Worm (Caenorhabditis elegans): ENCODE data around the gene htp-2.

The htp-2 gene

ce11 chrIV:6413482-6413881 is 5.8 kb upstream of the htp-2 start, which contains the start of gene nlp-71:
TSS of gene nlp-71 (minus strand) at chrIV:6413582.
- TF ChIP-seq B0310.2 (tag; optimal IDR thresholded peaks at IDR 0.05): no peak

- TF ChIP-seq ama-1 (optimal IDR thresholded peaks at IDR 0.05): no peak
- no peak for TF ChIP-seq ets-7 (tag; optimal IDR thresholded peaks at IDR 0.05)
- no peak for TF ChIP-seq hmbx-1 (tag; optimal IDR thresholded peaks at IDR 0.05)
- no peak for TF ChIP-seq F13C5.2 (tag; optimal IDR thresholded peaks at IDR 0.05)
- TF ChIP-seq tra-4 (tag; optimal IDR thresholded peaks at IDR 0.05): no peak
- TF ChIP-seq hmg-4 (GFP tag; optimal IDR thresholded peaks at IDR 0.05): no peak
- TF ChIP-seq aly-1 (tag; optimal IDR thresholded peaks at IDR 0.05): no peak
- no peak for TF ChIP-seq pes-1 (GFP tag; IDR thresholded peaks at IDR 0.05)
- TF ChIP-seq tbx-37 (GFP tag; conservative IDR thresholded peaks at IDR 0.05): no peak
- no peak for TF ChIP-seq tbx-11 (GFP tag; IDR thresholded peaks at IDR 0.05)
- TF ChIP-seq scrt-1 (GFP tag; IDR thresholded peaks at IDR 0.05): no peak
These were observed 4.2 kb upstream of the htp-2 start, which contains the start of gene exos-2 for ce11 chrIV:6415149-6415548. TSS of gene exos-2 (plus strand) at chrIV:6415478.

- TF ChIP-seq B0310.2 (tag; optimal IDR thresholded peaks at IDR 0.05) (no peak), pes-1 (GFP tag; IDR thresholded peaks at IDR 0.05) (no peak), tbx-11 (GFP tag; IDR thresholded peaks at IDR 0.05) (no peak), ets-7 (tag; optimal IDR thresholded peaks at IDR 0.05) (no peak), ama-1 (optimal IDR thresholded peaks at IDR 0.05) (no peak), ceh-13 (GFP tag; optimal IDR thresholded peaks at IDR 0.05) (no peak), hmbx-1 (tag; optimal IDR thresholded peaks at IDR 0.05) (no peak), scrt-1 (GFP tag; IDR thresholded peaks at IDR 0.05) (no peak), tbx-37 (GFP tag; conservative IDR thresholded peaks at IDR 0.05) (no peak), tra-4 (tag; optimal IDR thresholded peaks at IDR 0.05) (no peak), hmg-4 (GFP tag; optimal IDR thresholded peaks at IDR 0.05) (no peak), sea-1 (GFP tag; conservative IDR thresholded peaks at IDR 0.05) (no peak), aly-1 (tag; optimal IDR thresholded peaks at IDR 0.05) (no peak), ceh-36 (tag; optimal IDR thresholded peaks at IDR 0.05) (no peak)
These were observed 2.8 kb upstream of the htp-2 start, which contains the start of gene Y73B6BL.22 for ce11 chrIV:6416553-6416952. TSS of gene Y73B6BL.22 (minus strand) at chrIV:6416653.

DNA sequence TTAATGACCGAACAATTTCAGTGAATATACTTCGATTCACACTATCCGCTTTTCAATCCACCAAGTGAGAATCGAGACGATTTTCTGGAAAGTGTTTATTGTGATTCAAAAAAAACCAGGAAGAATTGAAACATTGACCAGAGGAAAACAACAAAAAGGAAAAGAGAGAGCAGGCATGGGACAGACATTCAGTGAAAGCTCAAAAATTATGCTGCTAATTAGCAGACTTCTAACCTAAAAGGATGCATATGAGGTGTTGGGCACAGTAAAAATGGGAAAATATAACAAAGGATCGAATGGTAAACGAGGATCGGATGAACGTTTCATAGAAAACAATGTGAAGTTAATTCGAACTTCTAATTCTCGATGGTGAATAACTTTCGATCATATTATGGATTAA is 1.7 kb upstream of the htp-2 start:
- TF ChIP-seq tbx-37 (GFP tag; conservative IDR thresholded peaks at IDR 0.05) (no peak), scrt-1 (GFP tag; IDR thresholded peaks at IDR 0.05) (no peak), F13C5.2 (tag; optimal IDR thresholded peaks at IDR 0.05) (no peak), aly-1 (tag; optimal IDR thresholded peaks at IDR 0.05) (no peak), hnd-1 (tag; optimal IDR thresholded peaks at IDR 0.05) (no peak), flt-1 (GFP tag; IDR thresholded peaks at IDR 0.05) (no peak), sea-1 (GFP tag; conservative IDR thresholded peaks at IDR 0.05) (no peak), hmbx-1 (tag; optimal IDR thresholded peaks at IDR 0.05) (no peak), hmg-4 (GFP tag; optimal IDR thresholded peaks at IDR 0.05) (no peak), B0310.2 (tag; optimal IDR thresholded peaks at IDR 0.05) (no peak), ceh-36 (tag; optimal IDR thresholded peaks at IDR 0.05) (no peak), pes-1 (GFP tag; IDR thresholded peaks at IDR 0.05) (no peak), tbx-11 (GFP tag; IDR thresholded peaks at IDR 0.05) (no peak), ets-7 (tag; optimal IDR thresholded peaks at IDR 0.05) (no peak), ama-1 (optimal IDR thresholded peaks at IDR 0.05) (no peak), ceh-13 (GFP tag; optimal IDR thresholded peaks at IDR 0.05) (no peak)

ce11 chrIV:6421183-6421635 is 1.9 kb downstream of the htp-2 start, which contains the start of gene puf-11:
TSS of gene puf-11 (plus strand) at chrIV:6421585.
- TF ChIP-seq F13C5.2 (tag; optimal IDR thresholded peaks at IDR 0.05): no peak
- no peak for TF ChIP-seq tbx-11 (GFP tag; IDR thresholded peaks at IDR 0.05)
- no peak for TF ChIP-seq hmbx-1 (tag; optimal IDR thresholded peaks at IDR 0.05)
- TF ChIP-seq B0310.2 (tag; optimal IDR thresholded peaks at IDR 0.05): no peak
- no peak for TF ChIP-seq pes-1 (GFP tag; IDR thresholded peaks at IDR 0.05)
- no peak for TF ChIP-seq scrt-1 (GFP tag; IDR thresholded peaks at IDR 0.05)
- TF ChIP-seq ceh-13 (GFP tag; optimal IDR thresholded peaks at IDR 0.05): no peak
- TF ChIP-seq flt-1 (GFP tag; IDR thresholded peaks at IDR 0.05): no peak

DNA sequence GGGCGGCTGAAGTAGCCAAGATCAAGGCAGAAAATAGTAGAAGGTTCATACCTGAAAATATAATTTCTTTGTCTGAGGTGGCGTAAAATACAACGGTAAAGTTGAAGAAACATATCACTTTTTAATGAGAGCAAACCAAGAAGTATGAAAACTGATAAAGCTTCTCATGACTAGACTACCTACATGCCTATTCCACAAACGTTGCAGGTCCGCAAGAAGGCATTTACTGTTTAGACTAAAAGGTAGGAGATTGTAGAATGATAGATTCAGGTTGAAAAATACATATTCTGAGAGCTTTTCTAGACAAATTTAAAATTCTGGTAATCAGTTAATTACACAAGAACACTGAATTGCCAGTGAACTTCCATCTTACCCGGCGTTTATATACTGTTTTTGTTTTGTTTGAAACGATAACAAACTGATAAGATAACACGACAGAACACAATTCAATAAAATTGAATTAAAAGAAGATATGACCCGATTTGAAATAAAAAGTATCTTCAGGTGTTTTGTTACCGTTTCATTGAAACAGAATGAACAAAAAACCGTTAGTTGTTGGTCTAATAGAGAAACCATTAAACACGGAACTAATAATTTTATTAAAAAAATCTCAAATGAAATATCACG is 6.9 kb downstream of the htp-2 start, which contains the start of gene acp-6:
Gene acp-6, minus strand, starts transcription at position 51 of the 627 bp plus-strand sequence.
- TF ChIP-seq ets-7 (tag; optimal IDR thresholded peaks at IDR 0.05): no peak
- TF ChIP-seq hmg-4 (GFP tag; optimal IDR thresholded peaks at IDR 0.05): no peak
- no peak for TF ChIP-seq hnd-1 (tag; optimal IDR thresholded peaks at IDR 0.05)
- TF ChIP-seq B0310.2 (tag; optimal IDR thresholded peaks at IDR 0.05): no peak
- TF ChIP-seq tbx-11 (GFP tag; IDR thresholded peaks at IDR 0.05): no peak

ce11 chrIV:6427223-6427622 is 7.9 kb downstream of the htp-2 start:
- TF ChIP-seq pes-1 (GFP tag; IDR thresholded peaks at IDR 0.05) (no peak), scrt-1 (GFP tag; IDR thresholded peaks at IDR 0.05) (no peak), ets-7 (tag; optimal IDR thresholded peaks at IDR 0.05) (no peak), F13C5.2 (tag; optimal IDR thresholded peaks at IDR 0.05) (no peak), ceh-13 (GFP tag; optimal IDR thresholded peaks at IDR 0.05) (no peak), aly-1 (tag; optimal IDR thresholded peaks at IDR 0.05) (no peak), hmbx-1 (tag; optimal IDR thresholded peaks at IDR 0.05) (no peak), ama-1 (optimal IDR thresholded peaks at IDR 0.05) (no peak), hmg-4 (GFP tag; optimal IDR thresholded peaks at IDR 0.05) (no peak), ceh-36 (tag; optimal IDR thresholded peaks at IDR 0.05) (no peak), sea-1 (GFP tag; conservative IDR thresholded peaks at IDR 0.05) (no peak), hnd-1 (tag; optimal IDR thresholded peaks at IDR 0.05) (no peak), flt-1 (GFP tag; IDR thresholded peaks at IDR 0.05) (no peak)

ce11 chrIV:6431582-6431981 is 12.3 kb downstream of the htp-2 start, which contains the start of gene acp-7:
TSS of gene acp-7 (minus strand) at chrIV:6431682.
- TF ChIP-seq ets-7 (tag; optimal IDR thresholded peaks at IDR 0.05) (no peak), B0310.2 (tag; optimal IDR thresholded peaks at IDR 0.05) (no peak), aly-1 (tag; optimal IDR thresholded peaks at IDR 0.05) (no peak), tbx-11 (GFP tag; IDR thresholded peaks at IDR 0.05) (no peak), hmg-4 (GFP tag; optimal IDR thresholded peaks at IDR 0.05) (no peak), tbx-37 (GFP tag; conservative IDR thresholded peaks at IDR 0.05) (no peak), ama-1 (optimal IDR thresholded peaks at IDR 0.05) (no peak), ceh-36 (tag; optimal IDR thresholded peaks at IDR 0.05) (no peak), ceh-13 (GFP tag; optimal IDR thresholded peaks at IDR 0.05) (no peak), pes-1 (GFP tag; IDR thresholded peaks at IDR 0.05) (no peak), scrt-1 (GFP tag; IDR thresholded peaks at IDR 0.05) (no peak)
